Worm (Caenorhabditis elegans) whole organism, L1 larva: ENCODE measurements around the gene uvs-1.

Experiments used
- C04F5.9 ChIP-seq: sonication (generic microtip); optimal IDR thresholded peaks from 2 replicates; lab custom pipeline; 2016; ENCODE audit warnings: missing genetic modification characterization, missing compliant biosample characterization
- aha-1 ChIP-seq: fragments of 150-350 bp; optimal IDR thresholded peaks from 2 replicates; lab custom pipeline; 2014; ENCODE audit warnings: missing biosample characterization, missing genetic modification characterization
- alr-1 ChIP-seq: fragments of 200-800 bp; sonication (Bioruptor generic); optimal IDR thresholded peaks from 2 replicates; lab custom pipeline; 2018; ENCODE audit warnings: borderline replicate concordance, mild to moderate bottlenecking, missing genetic modification characterization, missing compliant biosample characterization
- aly-2 ChIP-seq: fragments of 150-350 bp; optimal IDR thresholded peaks from 2 replicates; lab custom pipeline; 2014; ENCODE audit warnings: missing biosample characterization, missing genetic modification characterization
- ama-1 ChIP-seq: fragments of 150-350 bp; optimal IDR thresholded peaks from 2 replicates; lab custom pipeline; 2014
- blmp-1 ChIP-seq: fragments of 150-350 bp; optimal IDR thresholded peaks from 2 replicates; lab custom pipeline; 2014; ENCODE audit warnings: missing biosample characterization, missing genetic modification characterization
- ceh-8 ChIP-seq: fragments of 200-800 bp; sonication (Bioruptor generic); optimal IDR thresholded peaks from 2 replicates; lab custom pipeline; 2018; ENCODE audit warnings: mild to moderate bottlenecking, missing genetic modification characterization, moderate library complexity, missing compliant biosample characterization
- ceh-90 ChIP-seq: sonication (generic microtip); optimal IDR thresholded peaks from 2 replicates; lab custom pipeline; 2016; ENCODE audit warnings: missing genetic modification characterization, missing compliant biosample characterization
- egl-13 ChIP-seq: sonication (generic microtip); optimal IDR thresholded peaks from 2 replicates; lab custom pipeline; 2016; ENCODE audit warnings: missing genotype, missing genetic modification reagents, missing genetic modification characterization, missing compliant biosample characterization
- elt-2 ChIP-seq: sonication (generic microtip); optimal IDR thresholded peaks from 2 replicates; lab custom pipeline; 2016; ENCODE audit warnings: missing genetic modification characterization, mild to moderate bottlenecking, inconsistent platforms, missing compliant biosample characterization, missing genetic modification reagents
- fkh-10 ChIP-seq: sonication (generic microtip); optimal IDR thresholded peaks from 2 replicates; lab custom pipeline; 2017; ENCODE audit warnings: missing biosample characterization, missing genetic modification reagents, missing genetic modification characterization
- fos-1 ChIP-seq: fragments of 150-350 bp; optimal IDR thresholded peaks from 2 replicates; lab custom pipeline; 2014; ENCODE audit warnings: missing biosample characterization, missing genetic modification characterization
- grh-1 ChIP-seq: fragments of 200-800 bp; sonication (Bioruptor generic); IDR thresholded peaks from 2 replicates; pipeline ENCODE4 v1.3.6; 2022; ENCODE audit warnings: missing genetic modification reagents, missing genetic modification characterization, missing compliant biosample characterization
- hlh-17 ChIP-seq: fragments of 200-800 bp; sonication (Bioruptor generic); optimal IDR thresholded peaks from 2 replicates; lab custom pipeline; 2018; ENCODE audit warnings: missing genetic modification characterization, mild to moderate bottlenecking, missing compliant biosample characterization, moderate library complexity, borderline replicate concordance
- hlh-4 ChIP-seq: sonication (generic microtip); optimal IDR thresholded peaks from 2 replicates; lab custom pipeline; 2016; ENCODE audit warnings: mild to moderate bottlenecking, missing genetic modification characterization, missing compliant biosample characterization
- irx-1 ChIP-seq: sonication (generic microtip); optimal IDR thresholded peaks from 2 replicates; lab custom pipeline; 2016; ENCODE audit warnings: missing genetic modification characterization, missing compliant biosample characterization
- isw-1 ChIP-seq: fragments of 200-800 bp; sonication (Bioruptor generic); IDR thresholded peaks from 2 replicates; pipeline ENCODE4 v1.3.6; 2022; ENCODE audit warnings: missing genetic modification characterization, missing compliant biosample characterization
- lin-13 ChIP-seq: fragments of 150-350 bp; optimal IDR thresholded peaks from 2 replicates; lab custom pipeline; 2014; ENCODE audit warnings: missing biosample characterization, missing genetic modification reagents, missing genetic modification characterization
- lin-15B ChIP-seq: fragments of 150-350 bp; sonication (generic microtip); optimal IDR thresholded peaks from 3 replicates; lab custom pipeline; 2014; ENCODE audit warnings: missing biosample characterization, missing genetic modification characterization
- lin-35 ChIP-seq, 2 experiments: fragments of 150-350 bp; optimal IDR thresholded peaks; 2 replicates each; lab custom pipeline; 2014; ENCODE audit warnings: missing biosample characterization in 2 of 2, missing genetic modification characterization in 2 of 2, missing genetic modification reagents in 2 of 2
- lsy-2 ChIP-seq, 2 experiments: fragments of 150-350 bp; optimal IDR thresholded peaks; 2 replicates each; lab custom pipeline; 2014; ENCODE audit warnings: missing biosample characterization in 2 of 2, missing genetic modification characterization in 2 of 2
- mef-2 ChIP-seq: fragments of 150-350 bp; optimal IDR thresholded peaks from 2 replicates; lab custom pipeline; 2014; ENCODE audit warnings: missing biosample characterization, missing genetic modification characterization
- nhr-11 ChIP-seq: fragments of 150-350 bp; optimal IDR thresholded peaks from 2 replicates; lab custom pipeline; 2014; ENCODE audit warnings: missing biosample characterization, missing genetic modification characterization
- nhr-12 ChIP-seq: sonication (generic microtip); optimal IDR thresholded peaks from 2 replicates; lab custom pipeline; 2017; ENCODE audit warnings: missing biosample characterization, missing genetic modification characterization
- nhr-20 ChIP-seq: sonication (generic microtip); optimal IDR thresholded peaks from 2 replicates; lab custom pipeline; 2016; ENCODE audit warnings: mild to moderate bottlenecking, missing genetic modification characterization, missing compliant biosample characterization
- nhr-237 ChIP-seq: fragments of 150-350 bp; optimal IDR thresholded peaks from 2 replicates; lab custom pipeline; 2014; ENCODE audit warnings: missing biosample characterization, missing genetic modification characterization
- nhr-71 ChIP-seq: sonication (generic microtip); optimal IDR thresholded peaks from 2 replicates; lab custom pipeline; 2016; ENCODE audit warnings: mild to moderate bottlenecking, missing genetic modification characterization, moderate library complexity, missing compliant biosample characterization
- nhr-84 ChIP-seq: sonication (generic microtip); optimal IDR thresholded peaks from 2 replicates; lab custom pipeline; 2017; ENCODE audit warnings: missing biosample characterization, missing genetic modification characterization
- nhr-85 ChIP-seq: sonication (generic microtip); peaks from one replicate; lab custom pipeline; 2016; ENCODE audit warnings: missing genetic modification characterization, inconsistent platforms, missing compliant biosample characterization
- pax-3 ChIP-seq: fragments of 200-800 bp; sonication (Bioruptor generic); optimal IDR thresholded peaks from 2 replicates; lab custom pipeline; 2018; ENCODE audit warnings: mild to moderate bottlenecking, missing genetic modification characterization, moderate library complexity, missing compliant biosample characterization
- pqm-1 ChIP-seq: sonication (generic microtip); optimal IDR thresholded peaks from 3 replicates; lab custom pipeline; 2017; ENCODE audit warnings: missing biosample characterization, missing genetic modification characterization
- rnt-1 ChIP-seq: sonication (generic microtip); optimal IDR thresholded peaks from 2 replicates; lab custom pipeline; 2016; ENCODE audit warnings: mild to moderate bottlenecking, missing genetic modification characterization, moderate library complexity, missing compliant biosample characterization
- snpc-4 ChIP-seq: fragments of 150-350 bp; optimal IDR thresholded peaks from 2 replicates; lab custom pipeline; 2014; ENCODE audit warnings: missing biosample characterization, missing genetic modification characterization
- sox-4 ChIP-seq: sonication (generic microtip); optimal IDR thresholded peaks from 2 replicates; lab custom pipeline; 2016; ENCODE audit warnings: missing genetic modification characterization, missing compliant biosample characterization
- swsn-7 ChIP-seq: sonication (generic microtip); optimal IDR thresholded peaks from 2 replicates; lab custom pipeline; 2016; ENCODE audit warnings: missing genetic modification characterization, missing compliant biosample characterization
- tlp-1 ChIP-seq: fragments of 150-350 bp; optimal IDR thresholded peaks from 2 replicates; lab custom pipeline; 2014; ENCODE audit warnings: missing biosample characterization, missing genetic modification characterization
- unc-130 ChIP-seq: fragments of 150-350 bp; optimal IDR thresholded peaks from 2 replicates; lab custom pipeline; 2017; ENCODE audit warnings: missing biosample characterization, missing genetic modification characterization, inconsistent platforms
- unc-30 ChIP-seq: sonication (generic microtip); optimal IDR thresholded peaks from 2 replicates; lab custom pipeline; 2017; ENCODE audit warnings: missing biosample characterization, missing genetic modification characterization
- unc-62 ChIP-seq: fragments of 150-350 bp; optimal IDR thresholded peaks from 2 replicates; lab custom pipeline; 2014; ENCODE audit warnings: missing biosample characterization, missing genetic modification reagents, missing genetic modification characterization
- unc-98 ChIP-seq: fragments of 200-800 bp; sonication (Bioruptor generic); IDR thresholded peaks from 2 replicates; pipeline ENCODE4 v1.3.6; 2022; ENCODE audit warnings: missing genetic modification characterization, missing compliant biosample characterization
- xbp-1 ChIP-seq: sonication (generic microtip); optimal IDR thresholded peaks from 2 replicates; lab custom pipeline; 2016; ENCODE audit warnings: missing genetic modification characterization, missing compliant biosample characterization
- zip-4 ChIP-seq: fragments of 200-800 bp; sonication (Bioruptor generic); optimal IDR thresholded peaks from 2 replicates; lab custom pipeline; 2018; ENCODE audit warnings: mild to moderate bottlenecking, missing genetic modification characterization, moderate library complexity, missing compliant biosample characterization
- ztf-11 ChIP-seq, 2 experiments: sonication (generic microtip); optimal IDR thresholded peaks; 2 replicates each; lab custom pipeline; 2016 to 2017; ENCODE audit warnings: missing genetic modification characterization in 2 of 2, missing biosample characterization in 1 of 2, missing compliant biosample characterization in 1 of 2
- ztf-4 ChIP-seq: fragments of 150-350 bp; optimal IDR thresholded peaks from 2 replicates; lab custom pipeline; 2014; ENCODE audit warnings: missing biosample characterization, missing genetic modification characterization

The uvs-1 gene

DNA sequence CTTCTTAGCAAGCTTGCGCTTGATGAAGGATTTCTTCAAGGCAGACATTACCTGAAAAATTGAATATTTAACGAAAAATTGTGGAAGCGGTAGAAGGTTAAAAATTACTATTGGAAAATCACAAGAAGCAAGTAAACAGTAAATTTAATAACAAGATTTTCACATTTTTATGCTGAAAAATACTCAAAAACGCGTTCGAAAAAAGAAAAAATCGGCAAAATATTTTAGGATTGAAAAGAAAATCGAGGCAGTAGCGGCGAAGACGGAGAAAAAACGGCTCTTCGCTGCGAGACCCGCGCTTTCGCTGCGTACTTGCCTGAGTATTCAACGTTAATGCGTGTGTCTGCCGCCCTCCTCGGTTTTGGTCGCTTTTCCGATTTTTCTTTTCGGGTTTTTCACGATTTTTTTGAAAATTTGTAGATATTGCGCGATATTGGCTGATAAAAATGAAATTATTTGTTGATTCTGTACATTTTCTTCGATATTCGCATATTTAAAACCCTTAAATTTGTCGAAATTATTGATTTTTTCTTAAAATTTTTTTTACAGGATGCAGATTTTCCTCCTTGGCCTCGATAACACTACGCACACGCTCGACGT, 27.9 kb downstream of the uvs-1 start, which contains the start of the genes rpl-39 and rps-30 (continued):
- TF ChIP-seq lsy-2 (tag; optimal IDR thresholded peaks at IDR 0.05; lab: Kevin White, UChicago) = peak; percentile 87 to 93
- no peak for TF ChIP-seq elt-2 (tag; lab: Kevin White, UChicago)
- TF ChIP-seq rnt-1 (tag; lab: Kevin White, UChicago) = peak; percentile 86
- no peak for TF ChIP-seq nhr-12 (tag; lab: Kevin White, UChicago)
- TF ChIP-seq pqm-1 (tag; lab: Kevin White, UChicago) = no peak
- TF ChIP-seq ceh-90 (tag; lab: Kevin White, UChicago) = no peak
- peak; percentile 41 for TF ChIP-seq irx-1 (tag; lab: Kevin White, UChicago)
- peak; percentile 23 for TF ChIP-seq ztf-4
- peak; percentile 79 for TF ChIP-seq lin-15B (tag; lab: Kevin White, UChicago)
- TF ChIP-seq sox-4 (tag; lab: Kevin White, UChicago) = no peak
- peak; percentile 88 for TF ChIP-seq nhr-20
- TF ChIP-seq ztf-11 (tag; optimal IDR thresholded peaks at IDR 0.05; lab: Kevin White, UChicago) = no peak
- TF ChIP-seq ama-1 (lab: Kevin White, UChicago) = peak; percentile 39
- peak; percentile 54 for TF ChIP-seq pax-3 (tag; lab: Kevin White, UChicago)
- peak; percentile 71 for TF ChIP-seq blmp-1
- no peak for TF ChIP-seq egl-13 (tag; lab: Kevin White, UChicago)
- no peak for TF ChIP-seq unc-30 (tag; lab: Kevin White, UChicago)
- no peak for TF ChIP-seq tlp-1 (tag; lab: Kevin White, UChicago)
- TF ChIP-seq nhr-71 (tag; lab: Kevin White, UChicago) = peak; percentile 91
- TF ChIP-seq aly-2 (tag; lab: Kevin White, UChicago) = peak; percentile 45
- no peak for TF ChIP-seq hlh-4
- TF ChIP-seq nhr-84 = no peak
- TF ChIP-seq ceh-8 (GFP tag; lab: Kevin White, UChicago) = no peak
- TF ChIP-seq C04F5.9 (tag; lab: Kevin White, UChicago) = no peak
- peak; percentile 79 for TF ChIP-seq swsn-7
- TF ChIP-seq lin-13 = peak; percentile 88
- TF ChIP-seq unc-62 (GFP tag; lab: Kevin White, UChicago) = no peak
- no peak for TF ChIP-seq zip-4
- TF ChIP-seq fkh-10 (GFP tag; lab: Kevin White, UChicago) = peak; percentile 46
- TF ChIP-seq isw-1 (GFP tag; lab: Robert Waterston, UW) = peak; percentile 87
- peak; percentile 82 to 90 for TF ChIP-seq lin-35 (GFP tag; optimal IDR thresholded peaks at IDR 0.05; lab: Kevin White, UChicago)
- TF ChIP-seq xbp-1 (tag; lab: Kevin White, UChicago) = peak; percentile 82
- peak; percentile 24 for TF ChIP-seq aha-1 (tag; lab: Kevin White, UChicago)
- TF ChIP-seq unc-98 (GFP tag; lab: Robert Waterston, UW) = 0 out of 2 replicates have a peak, but pooled peaks have one; percentile 31
- peak; percentile 63 for TF ChIP-seq snpc-4 (tag; lab: Kevin White, UChicago)
- TF ChIP-seq alr-1 (tag; lab: Kevin White, UChicago) = no peak
- TF ChIP-seq nhr-11 (tag; lab: Kevin White, UChicago) = peak; percentile 29

DNA sequence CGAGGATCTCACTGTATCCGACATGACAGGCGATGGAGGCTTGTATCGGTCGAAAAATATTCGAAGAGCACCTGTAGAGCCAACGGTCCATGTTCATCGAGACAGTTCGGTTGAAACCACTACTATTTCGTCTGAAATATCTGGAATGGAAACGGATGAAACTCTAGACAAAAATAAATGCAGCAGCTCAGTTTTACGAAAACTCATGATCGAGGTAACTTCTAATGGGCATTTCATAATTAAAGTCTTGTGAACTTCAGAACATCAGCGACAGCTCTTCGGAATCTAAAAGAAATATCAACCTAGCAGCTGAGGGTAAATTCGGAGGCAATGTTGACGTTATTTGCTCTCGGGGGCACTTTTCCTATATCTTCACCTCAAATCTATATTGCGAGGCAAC, 28.8 kb downstream of the uvs-1 start:
- TF ChIP-seq hlh-17 (GFP tag; lab: Kevin White, UChicago) (no peak), nhr-85 (peak; percentile 52), nhr-237 (tag; lab: Kevin White, UChicago) (no peak), ztf-4 (no peak), sox-4 (tag; lab: Kevin White, UChicago) (no peak), grh-1 (GFP tag; lab: Robert Waterston, UW) (no peak), elt-2 (tag; lab: Kevin White, UChicago) (no peak), lsy-2 (tag; optimal IDR thresholded peaks at IDR 0.05; lab: Kevin White, UChicago) (peak in 1 of 2 experiments; percentile 7), unc-130 (tag; lab: Kevin White, UChicago) (no peak), mef-2 (tag; lab: Kevin White, UChicago) (no peak), fos-1 (tag; lab: Kevin White, UChicago) (no peak), nhr-71 (tag; lab: Kevin White, UChicago) (no peak), isw-1 (GFP tag; lab: Robert Waterston, UW) (no peak)
- TF ChIP-seq, all 84 proteins: peak for 2
